Fruit fly (Drosophila melanogaster): ENCODE measurements around the gene Grp170.

Grp170 gene

DNA sequence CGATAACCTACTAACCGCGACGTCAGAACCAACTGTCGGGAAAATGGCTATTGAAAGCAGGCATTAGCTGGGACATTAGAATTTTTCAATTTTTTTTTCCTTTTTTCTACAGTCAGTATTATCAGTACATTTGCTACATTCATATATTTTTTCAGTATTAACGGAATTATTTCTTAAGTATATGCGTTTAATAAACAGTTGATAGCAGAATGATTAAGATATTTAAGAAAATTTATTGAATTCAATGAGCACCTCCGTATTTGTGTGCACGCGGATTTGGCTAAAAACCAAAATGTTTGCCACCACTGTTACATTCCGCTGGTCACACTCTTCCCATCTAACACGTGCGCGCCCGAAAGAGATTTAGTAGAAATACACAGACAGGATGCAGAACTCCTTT lies 12.4 kb downstream of the Grp170 start, which contains the start of the genes temp and CG3071 (continued):
- TF ChIP-seq inv (GFP tag; IDR thresholded peaks at IDR 0.05; ENCODE audit: partially characterized antibody) (no peak), CG8388 (GFP tag; optimal IDR thresholded peaks at IDR 0.05) (peak; percentile 43), H15 (GFP tag; IDR thresholded peaks at IDR 0.05) (no peak), CG3407 (GFP tag; optimal IDR thresholded peaks at IDR 0.05) (no peak), CG2129 (GFP tag; IDR thresholded peaks at IDR 0.05; ENCODE audit: partially characterized antibody) (no peak), CG6854 (GFP tag; optimal IDR thresholded peaks at IDR 0.05) (no peak), CG7963 (GFP tag; IDR thresholded peaks at IDR 0.05; ENCODE audit: partially characterized antibody) (no peak), CG17361 (GFP tag; IDR thresholded peaks at IDR 0.05) (peak; percentile 79), Dfd (GFP tag; optimal IDR thresholded peaks at IDR 0.05) (no peak), Nf-YA (GFP tag; IDR thresholded peaks at IDR 0.05) (no peak), CG2889 (GFP tag; IDR thresholded peaks at IDR 0.05) (no peak), Taf1 (GFP tag; IDR thresholded peaks at IDR 0.05) (peak; percentile 20; the same call in 1 of the 2 replicates), Ravus (GFP tag; IDR thresholded peaks at IDR 0.05) (no peak), CG11696 (GFP tag; IDR thresholded peaks at IDR 0.05) (no peak), org-1 (GFP tag; optimal IDR thresholded peaks at IDR 0.05) (no peak), ind (GFP tag; optimal IDR thresholded peaks at IDR 0.05) (peak; percentile 63), Sox100B (GFP tag; optimal IDR thresholded peaks at IDR 0.05) (no peak), repo (GFP tag; optimal IDR thresholded peaks at IDR 0.05) (no peak), sisA (GFP tag; IDR thresholded peaks at IDR 0.05) (no peak; the same call in 1 of the 2 replicates), dati (GFP tag; IDR thresholded peaks at IDR 0.05) (no peak), gcm (GFP tag; optimal IDR thresholded peaks at IDR 0.05) (peak; percentile 19), sug (tag; optimal IDR thresholded peaks at IDR 0.05) (peak; percentile 84), CG15479 (GFP tag; optimal IDR thresholded peaks at IDR 0.05) (peak; percentile 61), CG15011 (GFP tag; optimal IDR thresholded peaks at IDR 0.05) (peak; percentile 42), scrt (GFP tag; optimal IDR thresholded peaks at IDR 0.05) (no peak), CG7786 (GFP tag; optimal IDR thresholded peaks at IDR 0.05) (peak; percentile 48)

DNA sequence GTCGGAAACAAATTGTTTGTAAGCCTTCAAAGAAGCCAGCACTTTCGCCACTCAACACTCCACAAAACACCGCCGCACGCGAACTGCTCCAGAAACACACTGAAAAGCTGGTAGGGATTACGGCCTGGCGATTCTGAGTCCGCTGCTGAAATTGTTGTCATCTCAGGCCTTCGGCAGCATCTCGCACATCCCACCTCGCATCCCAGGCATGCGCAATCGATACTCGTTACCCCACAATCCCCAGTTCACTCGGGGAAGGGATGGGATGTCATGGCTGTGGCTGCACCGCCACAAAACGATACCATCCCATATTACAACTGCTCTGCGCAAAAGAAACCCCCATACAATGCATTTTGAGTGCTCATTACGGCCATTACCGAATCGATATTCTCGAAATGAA lies 15.1 kb downstream of the Grp170 start, which contains the start of gene CG3078:
Gene CG3078, minus strand, starts transcription at position 101 of the 400 bp plus-strand sequence.
- peak; percentile 49 for TF ChIP-seq Deaf1 (tag; optimal IDR thresholded peaks at IDR 0.05)
- TF ChIP-seq ttk (GFP tag; IDR thresholded peaks at IDR 0.05) = no peak
- no peak for TF ChIP-seq Dbx (GFP tag; IDR thresholded peaks at IDR 0.05)
- TF ChIP-seq ewg (GFP tag; optimal IDR thresholded peaks at IDR 0.05) = peak; percentile 81
- no peak for TF ChIP-seq CG7928 (GFP tag; optimal IDR thresholded peaks at IDR 0.05)
- TF ChIP-seq onecut (GFP tag; IDR thresholded peaks at IDR 0.05) = peak; percentile 73
- TF ChIP-seq CG15514 (GFP tag; optimal IDR thresholded peaks at IDR 0.05) = peak; percentile 9

DNA sequence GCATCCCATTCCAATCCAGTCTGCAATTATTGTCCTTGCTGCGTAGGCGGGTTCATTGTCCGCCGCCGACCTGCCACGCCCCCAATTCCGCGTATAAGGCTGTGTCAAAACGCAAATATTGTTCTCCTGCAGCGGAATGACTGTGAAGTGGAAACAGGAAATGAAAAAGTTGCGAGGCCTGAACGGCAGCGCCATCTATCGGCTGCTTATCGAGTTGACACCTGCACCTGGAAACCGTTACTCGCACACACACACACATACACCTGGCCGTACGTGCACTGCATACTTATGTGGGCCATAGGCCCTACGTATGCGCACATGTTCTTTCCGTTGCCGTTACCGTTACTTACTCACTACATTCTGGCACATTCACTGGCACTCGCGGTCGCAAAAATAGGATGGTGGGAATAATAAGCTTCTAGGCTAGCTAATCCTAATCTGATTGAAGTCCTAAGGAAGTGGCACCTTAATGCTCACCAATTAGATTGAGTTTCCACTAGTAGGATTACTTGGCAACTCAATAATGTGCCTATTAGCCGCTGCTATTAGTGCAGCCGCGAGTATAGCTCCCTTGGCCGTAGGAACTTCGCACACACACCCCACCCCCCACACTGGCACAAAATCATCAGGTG lies 16.1 kb downstream of the Grp170 start:
- TF ChIP-seq dysf (GFP tag; IDR thresholded peaks at IDR 0.05) (0 out of 3 replicates have a peak, but pooled peaks have one; percentile 25), Dbx (GFP tag; IDR thresholded peaks at IDR 0.05) (no peak; the same call in 2 of the 3 replicates), CG8089 (GFP tag; optimal IDR thresholded peaks at IDR 0.05) (no peak), Ets65A (GFP tag) (peak; percentile 48), sens (GFP tag) (peak; percentile 21), Oaz (GFP tag; IDR thresholded peaks at IDR 0.05) (no peak), CG32772 (GFP tag; IDR thresholded peaks at IDR 0.05) (no peak), CG6765 (GFP tag; optimal IDR thresholded peaks at IDR 0.05) (peak; percentile 2), HLHmδ (GFP tag; optimal IDR thresholded peaks at IDR 0.05) (no peak), wek (GFP tag; optimal IDR thresholded peaks at IDR 0.05) (no peak), Hr51 (GFP tag; optimal IDR thresholded peaks at IDR 0.05) (peak in 1 of 2 experiments; percentile 8), CG11504 (tag; optimal IDR thresholded peaks at IDR 0.05) (peak; percentile 7), NK7.1 (GFP tag; optimal IDR thresholded peaks at IDR 0.05) (no peak), sna (GFP tag; IDR thresholded peaks at IDR 0.05; ENCODE audit: partially characterized antibody) (no peak), CTCF (GFP tag; optimal IDR thresholded peaks at IDR 0.05) (peak; percentile 84), CG10431 (GFP tag; optimal IDR thresholded peaks at IDR 0.05) (no peak), Hmr (GFP tag; optimal IDR thresholded peaks at IDR 0.05) (peak; percentile 38), row (GFP tag; IDR thresholded peaks at IDR 0.05) (peak; percentile 15; the same call in 2 of the 3 replicates)

Measured in whole organism, embryonic.